Fruit fly (Drosophila melanogaster): Measurements from ENCODE around the gene LManII.

The LManII gene

DNA sequence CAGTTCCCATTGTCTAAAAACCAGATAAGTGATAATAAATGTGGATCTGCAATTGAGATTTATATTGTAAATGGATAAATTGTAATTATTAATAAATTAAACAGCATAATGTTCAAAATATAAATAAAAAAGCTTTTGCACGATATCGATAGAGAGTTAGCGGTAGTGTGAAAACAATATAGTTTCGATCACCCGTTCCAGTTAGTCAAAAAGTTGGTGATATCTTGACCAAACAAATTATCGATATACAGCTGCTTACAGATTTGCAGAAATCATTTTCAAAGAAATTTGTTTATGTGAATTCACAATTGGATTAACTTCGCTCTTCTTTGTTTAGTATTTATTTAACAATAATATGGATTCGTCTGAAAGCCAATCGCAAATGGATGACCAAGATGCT is 18.3 kb upstream of the LManII start, which contains the start of gene Nse4 (continued):
- TF ChIP-seq unc-4 (GFP tag; IDR thresholded peaks at IDR 0.05; ENCODE audit: partially characterized antibody) (peak; percentile 74), pzg (GFP tag; optimal IDR thresholded peaks at IDR 0.05) (peak; percentile 61), stwl (tag; optimal IDR thresholded peaks at IDR 0.05) (peak; percentile 79), CG16813 (GFP tag; IDR thresholded peaks at IDR 0.05; ENCODE audit: partially characterized antibody) (peak; percentile 82), repo (GFP tag; optimal IDR thresholded peaks at IDR 0.05) (no peak), CG6683 (GFP tag; optimal IDR thresholded peaks at IDR 0.05) (no peak), CG7357 (GFP tag; IDR thresholded peaks at IDR 0.05) (peak; percentile 85), zen2 (GFP tag; IDR thresholded peaks at IDR 0.05; ENCODE audit: partially characterized antibody) (peak; percentile 77), BEAF-32 (GFP tag; optimal IDR thresholded peaks at IDR 0.05) (peak; percentile 65), CG12659 (GFP tag; optimal IDR thresholded peaks at IDR 0.05) (peak; percentile 65), sug (tag; optimal IDR thresholded peaks at IDR 0.05) (peak; percentile 2), CG10979 (tag; optimal IDR thresholded peaks at IDR 0.05) (no peak), CG17829 (tag; optimal IDR thresholded peaks at IDR 0.05) (peak; percentile 10), Sry-δ (GFP tag; optimal IDR thresholded peaks at IDR 0.05) (peak; percentile 38), Nf-YA (GFP tag; IDR thresholded peaks at IDR 0.05) (no peak), trem (tag; optimal IDR thresholded peaks at IDR 0.05) (peak; percentile 37), hth (optimal IDR thresholded peaks at IDR 0.05) (no peak), ssp (GFP tag; IDR thresholded peaks at IDR 0.05) (peak; percentile 95), Ets97D (GFP tag; optimal IDR thresholded peaks at IDR 0.05) (peak; percentile 23), CG3995 (GFP tag; optimal IDR thresholded peaks at IDR 0.05) (no peak), chinmo (GFP tag; IDR thresholded peaks at IDR 0.05; ENCODE audit: partially characterized antibody) (peak; percentile 85; the same call in 2 of the 4 replicates), CG30020 (tag; optimal IDR thresholded peaks at IDR 0.05) (peak; percentile 97), tna (GFP tag; IDR thresholded peaks at IDR 0.05; ENCODE audit: partially characterized antibody) (peak; percentile 93), sens (GFP tag) (peak; percentile 75), Dll (GFP tag; IDR thresholded peaks at IDR 0.05; ENCODE audit: partially characterized antibody) (peak; percentile 77), Doc3 (GFP tag; IDR thresholded peaks at IDR 0.05; ENCODE audit: partially characterized antibody) (peak; percentile 46; the same call in 2 of the 3 replicates), CG2712 (tag; optimal IDR thresholded peaks at IDR 0.05) (peak; percentile 23), E2f2 (GFP tag; IDR thresholded peaks at IDR 0.05) (peak; percentile 87), Dref (GFP tag; IDR thresholded peaks at IDR 0.05) (peak; percentile 93), mld (GFP tag; IDR thresholded peaks at IDR 0.05; ENCODE audit: partially characterized antibody) (peak; percentile 80; the same call in 2 of the 3 replicates), row (GFP tag; IDR thresholded peaks at IDR 0.05) (peak; percentile 40; the same call in 1 of the 3 replicates), CG15514 (GFP tag; optimal IDR thresholded peaks at IDR 0.05) (peak; percentile 25), CG17802 (tag; optimal IDR thresholded peaks at IDR 0.05) (peak; percentile 41), zen (tag; optimal IDR thresholded peaks at IDR 0.05) (peak; percentile 15), CG14710 (tag; optimal IDR thresholded peaks at IDR 0.05) (peak; percentile 34), vfl (GFP tag; optimal IDR thresholded peaks at IDR 0.05) (no peak), inv (GFP tag; IDR thresholded peaks at IDR 0.05; ENCODE audit: partially characterized antibody) (peak; percentile 73), nmo (GFP tag; optimal IDR thresholded peaks at IDR 0.05) (peak; percentile 15), pfk (GFP tag; optimal IDR thresholded peaks at IDR 0.05) (peak; percentile 70), nerfin-2 (GFP tag; IDR thresholded peaks at IDR 0.05; ENCODE audit: partially characterized antibody) (peak; percentile 83), ken (GFP tag; IDR thresholded peaks at IDR 0.05) (no peak), HmgZ (tag; optimal IDR thresholded peaks at IDR 0.05) (peak; percentile 5), CG10267 (tag; optimal IDR thresholded peaks at IDR 0.05) (peak; percentile 31), CoRest (tag; optimal IDR thresholded peaks at IDR 0.05) (peak; percentile 5), bbx (GFP tag; IDR thresholded peaks at IDR 0.05; ENCODE audit: partially characterized antibody) (peak; percentile 89), tap (tag; optimal IDR thresholded peaks at IDR 0.05) (no peak), BtbVII (GFP tag; optimal IDR thresholded peaks at IDR 0.05) (no peak), knrl (GFP tag; IDR thresholded peaks at IDR 0.05; ENCODE audit: partially characterized antibody) (peak; percentile 71), Bgb (GFP tag; IDR thresholded peaks at IDR 0.05; ENCODE audit: partially characterized antibody) (peak; percentile 91)

Data from whole organism, embryonic.